Fruit fly (Drosophila melanogaster): ENCODE data around the gene CG6661.

Gene CG6661

dm6 chr3L:13993742-13994719 is 40.5 kb upstream of the CG6661 start, which contains the start of gene CtsK1 (continued):
- TF ChIP-seq Dll (GFP tag; IDR thresholded peaks at IDR 0.05; ENCODE audit: partially characterized antibody) (peak; percentile 90), MTF-1 (GFP tag; optimal IDR thresholded peaks at IDR 0.05; ENCODE audit: borderline replicate concordance) (no peak), Fer1 (GFP tag; optimal IDR thresholded peaks at IDR 0.05) (no peak), Xrp1 (GFP tag; IDR thresholded peaks at IDR 0.05) (peak; percentile 70), H15 (GFP tag; IDR thresholded peaks at IDR 0.05) (0 out of 3 replicates have a peak, but pooled peaks have one; percentile 18), CG15011 (GFP tag; optimal IDR thresholded peaks at IDR 0.05) (no peak), CG11723 (GFP tag; optimal IDR thresholded peaks at IDR 0.05) (no peak), nmo (GFP tag; optimal IDR thresholded peaks at IDR 0.05) (peak; percentile 12), ems (GFP tag; optimal IDR thresholded peaks at IDR 0.05) (no peak), CG33557 (GFP tag; optimal IDR thresholded peaks at IDR 0.05) (no peak), CG12769 (tag; optimal IDR thresholded peaks at IDR 0.05) (no peak), danr (GFP tag; IDR thresholded peaks at IDR 0.05) (no peak), CG9609 (GFP tag; optimal IDR thresholded peaks at IDR 0.05) (no peak), HmgD (GFP tag; optimal IDR thresholded peaks at IDR 0.05) (no peak), HHEX (GFP tag; optimal IDR thresholded peaks at IDR 0.05) (no peak), pb (GFP tag; optimal IDR thresholded peaks at IDR 0.05) (no peak), gro (GFP tag; optimal IDR thresholded peaks at IDR 0.05) (no peak), CG18599 (GFP tag; optimal IDR thresholded peaks at IDR 0.05) (peak; percentile 26), Ets65A (GFP tag) (no peak), CG14667 (GFP tag; IDR thresholded peaks at IDR 0.05) (no peak), CG1602 (GFP tag; optimal IDR thresholded peaks at IDR 0.05) (no peak), CG8944 (GFP tag; optimal IDR thresholded peaks at IDR 0.05) (no peak), CG7987 (GFP tag; optimal IDR thresholded peaks at IDR 0.05) (no peak), CG5180 (GFP tag; optimal IDR thresholded peaks at IDR 0.05) (no peak), CG31388 (GFP tag; optimal IDR thresholded peaks at IDR 0.05) (no peak), vvl (GFP tag; IDR thresholded peaks at IDR 0.05) (peak; percentile 62), CG6813 (GFP tag; optimal IDR thresholded peaks at IDR 0.05) (peak; percentile 1), prd (optimal IDR thresholded peaks at IDR 0.05) (no peak), prd (GFP tag; IDR thresholded peaks at IDR 0.05) (peak; percentile 60; the same call in 2 of the 3 replicates), Elba2 (GFP tag; optimal IDR thresholded peaks at IDR 0.05) (no peak), zen (tag; optimal IDR thresholded peaks at IDR 0.05) (no peak), CoRest (tag; optimal IDR thresholded peaks at IDR 0.05) (peak; percentile 9), CG12219 (GFP tag; optimal IDR thresholded peaks at IDR 0.05) (no peak), CG11456 (GFP tag; IDR thresholded peaks at IDR 0.05) (no peak), CG7745 (tag; optimal IDR thresholded peaks at IDR 0.05) (no peak), Fer3 (tag; optimal IDR thresholded peaks at IDR 0.05) (peak; percentile 5), lab (GFP tag; optimal IDR thresholded peaks at IDR 0.05) (no peak), pzg (GFP tag; optimal IDR thresholded peaks at IDR 0.05) (peak; percentile 40), CG6683 (GFP tag; optimal IDR thresholded peaks at IDR 0.05) (no peak), Usf (GFP tag; optimal IDR thresholded peaks at IDR 0.05) (no peak), salm (tag; optimal IDR thresholded peaks at IDR 0.05) (no peak), CG8388 (GFP tag; optimal IDR thresholded peaks at IDR 0.05) (no peak), CG12391 (tag; optimal IDR thresholded peaks at IDR 0.05) (peak; percentile 46), onecut (GFP tag; IDR thresholded peaks at IDR 0.05) (no peak), esg (GFP tag; conservative IDR thresholded peaks at IDR 0.05) (0 out of 2 replicates have a peak, but pooled peaks have one; percentile 17), CG10979 (tag; optimal IDR thresholded peaks at IDR 0.05) (peak; percentile 6), ac (GFP tag; optimal IDR thresholded peaks at IDR 0.05) (no peak), crol (GFP tag; IDR thresholded peaks at IDR 0.05) (no peak)
